Worm (Caenorhabditis elegans) whole organism, early embryonic: ENCODE measurements around the gene fbxc-47.

ENCODE experiments used
- B0310.2 ChIP-seq: sonication (generic microtip); optimal IDR thresholded peaks from 2 replicates; lab custom pipeline; 2016; ENCODE audit warnings: mild to moderate bottlenecking, missing genetic modification characterization, missing compliant biosample characterization
- F13C5.2 ChIP-seq: sonication (generic microtip); optimal IDR thresholded peaks from 2 replicates; lab custom pipeline; 2017; ENCODE audit warnings: mild to moderate bottlenecking, missing genetic modification characterization, inconsistent platforms, missing compliant biosample characterization
- aly-1 ChIP-seq: sonication (generic microtip); optimal IDR thresholded peaks from 2 replicates; lab custom pipeline; 2016; ENCODE audit warnings: missing genetic modification characterization, missing compliant biosample characterization
- ama-1 ChIP-seq: fragments of 150-350 bp; optimal IDR thresholded peaks from 2 replicates; lab custom pipeline; 2014
- ceh-13 ChIP-seq: fragments of 200-800 bp; sonication (Bioruptor generic); optimal IDR thresholded peaks from 2 replicates; lab custom pipeline; 2018; ENCODE audit warnings: mild to moderate bottlenecking, missing genetic modification characterization, missing compliant biosample characterization
- ceh-36 ChIP-seq: sonication (generic microtip); optimal IDR thresholded peaks from 2 replicates; lab custom pipeline; 2016; ENCODE audit warnings: missing genetic modification characterization, inconsistent platforms, missing compliant biosample characterization
- ets-7 ChIP-seq: sonication (generic microtip); optimal IDR thresholded peaks from 2 replicates; lab custom pipeline; 2016; ENCODE audit warnings: missing genotype, missing genetic modification characterization, missing compliant biosample characterization
- flt-1 ChIP-seq: fragments of 200-800 bp; sonication (Bioruptor generic); IDR thresholded peaks from 2 replicates; pipeline ENCODE4 v1.3.6; 2022; ENCODE audit warnings: missing genetic modification characterization, missing compliant biosample characterization
- hmbx-1 ChIP-seq: sonication (generic microtip); optimal IDR thresholded peaks from 2 replicates; lab custom pipeline; 2016; ENCODE audit warnings: mild to moderate bottlenecking, missing genetic modification characterization, missing compliant biosample characterization
- hmg-4 ChIP-seq: fragments of 200-800 bp; sonication (Bioruptor generic); optimal IDR thresholded peaks from 2 replicates; lab custom pipeline; 2018; ENCODE audit warnings: mild to moderate bottlenecking, missing genetic modification characterization, missing compliant biosample characterization
- hnd-1 ChIP-seq: sonication (generic microtip); optimal IDR thresholded peaks from 2 replicates; lab custom pipeline; 2016; ENCODE audit warnings: missing genetic modification characterization, missing compliant biosample characterization
- pes-1 ChIP-seq: fragments of 200-800 bp; sonication (Bioruptor generic); IDR thresholded peaks from 2 replicates; pipeline ENCODE4 v1.3.6; 2022; ENCODE audit warnings: missing genetic modification reagents, missing genetic modification characterization, missing compliant biosample characterization
- scrt-1 ChIP-seq: fragments of 200-800 bp; sonication (Bioruptor generic); IDR thresholded peaks from 2 replicates; pipeline ENCODE4 v1.3.6; 2022; ENCODE audit warnings: missing genetic modification characterization, missing compliant biosample characterization
- sea-1 ChIP-seq: fragments of 200-800 bp; sonication (Bioruptor generic); conservative IDR thresholded peaks from 2 replicates; pipeline ENCODE4 v1.3.6; 2022; ENCODE audit warnings: missing genetic modification characterization, missing compliant biosample characterization
- tbx-11 ChIP-seq: fragments of 200-800 bp; sonication (Bioruptor generic); IDR thresholded peaks from 2 replicates; pipeline ENCODE4 v1.3.6; 2022; ENCODE audit warnings: missing genetic modification characterization, missing compliant biosample characterization
- tbx-37 ChIP-seq: fragments of 200-800 bp; sonication (Bioruptor generic); conservative IDR thresholded peaks from 2 replicates; pipeline ENCODE4 v1.3.6; 2022; ENCODE audit warnings: missing genetic modification reagents, missing genetic modification characterization, missing compliant biosample characterization
- tra-4 ChIP-seq: sonication (generic microtip); optimal IDR thresholded peaks from 2 replicates; lab custom pipeline; 2017; ENCODE audit warnings: missing genetic modification characterization, missing compliant biosample characterization

The fbxc-47 gene

DNA sequence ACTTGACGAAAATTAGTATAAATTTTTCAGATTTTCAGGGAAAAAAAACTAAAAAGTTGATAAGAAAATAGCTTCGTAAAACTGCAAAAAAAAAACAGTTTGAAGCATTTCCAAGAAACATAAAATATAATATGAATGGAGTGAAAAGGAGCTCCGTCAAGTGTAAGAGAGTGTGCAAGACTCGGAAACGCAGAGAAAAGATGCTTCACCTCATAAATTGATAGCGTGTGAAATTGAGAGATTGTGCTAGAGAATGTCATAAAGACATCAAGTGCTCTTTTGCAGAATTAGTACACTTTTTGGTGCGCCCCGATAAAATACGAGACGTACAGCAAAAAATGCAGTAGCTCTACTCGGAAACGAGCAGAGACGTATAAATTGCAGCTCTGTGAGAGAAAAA lies 16.2 kb downstream of the fbxc-47 start:
- TF ChIP-seq hnd-1 (tag; lab: Kevin White, UChicago) = no peak
- no peak for TF ChIP-seq scrt-1
- TF ChIP-seq hmg-4 (GFP tag; lab: Kevin White, UChicago) = no peak
- no peak for TF ChIP-seq F13C5.2 (tag; lab: Kevin White, UChicago)
- TF ChIP-seq tbx-11 (GFP tag; lab: Robert Waterston, UW) = no peak
- TF ChIP-seq ets-7 (tag; lab: Kevin White, UChicago) = no peak
- TF ChIP-seq ama-1 (lab: Kevin White, UChicago) = no peak
- no peak for TF ChIP-seq aly-1 (tag; lab: Kevin White, UChicago)
- no peak for TF ChIP-seq flt-1 (GFP tag; lab: Robert Waterston, UW)
- TF ChIP-seq ceh-13 = no peak
- TF ChIP-seq tbx-37 (GFP tag; lab: Robert Waterston, UW) = no peak
- no peak for TF ChIP-seq ceh-36 (tag; lab: Kevin White, UChicago)
- no peak for TF ChIP-seq tra-4 (tag; lab: Kevin White, UChicago)
- TF ChIP-seq sea-1 (GFP tag; lab: Robert Waterston, UW) = no peak
- no peak for TF ChIP-seq B0310.2 (tag; lab: Kevin White, UChicago)
- no peak for TF ChIP-seq hmbx-1
- TF ChIP-seq pes-1 (GFP tag; lab: Robert Waterston, UW) = no peak

DNA sequence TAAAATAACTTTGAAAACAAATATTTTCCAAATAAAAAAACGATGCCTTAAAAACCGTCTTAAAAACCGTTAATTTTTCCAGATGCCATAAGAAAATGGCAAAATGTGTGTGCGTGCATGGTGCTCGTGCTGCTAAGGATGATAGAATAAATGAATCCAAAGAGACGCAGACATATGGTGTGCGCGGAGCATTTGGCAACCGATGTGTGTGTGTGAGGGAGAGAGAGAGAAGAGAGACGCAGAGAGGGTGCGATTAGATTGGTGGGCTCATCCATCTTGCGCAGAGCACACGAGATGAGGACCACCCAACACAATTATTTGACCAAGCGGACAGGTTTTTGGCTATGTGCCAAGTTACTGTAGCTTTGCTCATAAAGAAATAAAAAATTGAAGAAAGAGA lies 19.4 kb downstream of the fbxc-47 start:
- peak; percentile 18 for TF ChIP-seq F13C5.2 (tag; lab: Kevin White, UChicago)
- no peak for TF ChIP-seq hnd-1 (tag; lab: Kevin White, UChicago)
- peak; percentile 20 for TF ChIP-seq hmg-4 (GFP tag; lab: Kevin White, UChicago)

DNA sequence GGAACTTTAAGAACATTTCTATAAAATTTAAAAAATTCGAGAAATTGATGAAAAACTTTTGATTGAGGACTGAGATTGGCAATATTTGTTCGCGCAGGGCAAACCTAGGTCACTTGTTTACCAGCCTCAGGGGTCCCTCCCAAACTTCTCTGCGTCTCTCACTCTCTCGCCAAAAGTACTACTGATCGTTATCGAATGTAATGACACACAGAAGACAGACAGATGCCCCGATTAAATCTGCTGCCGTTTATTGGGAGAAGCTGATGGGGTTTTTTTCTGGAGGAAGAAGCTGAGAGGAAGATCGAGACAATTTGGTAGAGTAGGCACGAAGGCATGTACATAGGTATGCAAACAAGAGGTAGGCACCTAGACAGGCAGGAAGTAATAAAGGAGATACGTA lies 20.1 kb downstream of the fbxc-47 start:
- TF ChIP-seq hmg-4 (GFP tag; lab: Kevin White, UChicago) = no peak
- TF ChIP-seq tbx-37 (GFP tag; lab: Robert Waterston, UW) = no peak
- no peak for TF ChIP-seq hnd-1 (tag; lab: Kevin White, UChicago)
- no peak for TF ChIP-seq sea-1 (GFP tag; lab: Robert Waterston, UW)
- no peak for TF ChIP-seq ama-1 (lab: Kevin White, UChicago)

DNA sequence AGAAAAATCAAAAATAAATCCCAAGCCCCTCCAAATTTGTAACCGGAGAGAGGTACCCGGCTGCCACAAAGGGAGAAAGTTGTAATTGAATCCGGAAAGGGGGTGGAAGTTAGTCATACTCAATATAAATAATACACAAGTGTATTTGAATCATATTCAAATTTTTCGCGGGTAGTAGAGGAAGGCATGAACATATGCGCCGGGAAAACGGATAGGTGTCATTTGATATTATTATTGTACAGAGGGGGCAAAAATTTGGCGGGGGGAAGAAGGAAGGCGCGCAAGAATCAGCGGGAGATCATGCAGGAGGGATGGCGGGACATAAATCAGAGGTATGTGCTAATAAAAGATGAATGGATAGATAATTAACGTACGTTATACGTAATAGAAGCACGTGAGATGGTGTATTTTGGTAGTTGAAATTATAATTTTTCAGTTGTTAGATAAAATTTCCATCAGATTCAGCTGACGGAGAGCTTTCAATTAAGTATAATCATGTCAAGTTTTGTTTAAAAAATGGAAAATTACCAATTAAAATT lies 21.3 kb downstream of the fbxc-47 start, which contains the start of gene F28F9.3:
Gene F28F9.3, plus strand, starts transcription at position 301 of the 539 bp plus-strand sequence.
- TF ChIP-seq tbx-11 (GFP tag; lab: Robert Waterston, UW) (no peak), tra-4 (tag; lab: Kevin White, UChicago) (no peak), tbx-37 (GFP tag; lab: Robert Waterston, UW) (no peak), B0310.2 (tag; lab: Kevin White, UChicago) (no peak), hmg-4 (GFP tag; lab: Kevin White, UChicago) (no peak), sea-1 (GFP tag; lab: Robert Waterston, UW) (no peak), ets-7 (tag; lab: Kevin White, UChicago) (no peak), flt-1 (GFP tag; lab: Robert Waterston, UW) (no peak), F13C5.2 (tag; lab: Kevin White, UChicago) (no peak), hmbx-1 (no peak)

DNA sequence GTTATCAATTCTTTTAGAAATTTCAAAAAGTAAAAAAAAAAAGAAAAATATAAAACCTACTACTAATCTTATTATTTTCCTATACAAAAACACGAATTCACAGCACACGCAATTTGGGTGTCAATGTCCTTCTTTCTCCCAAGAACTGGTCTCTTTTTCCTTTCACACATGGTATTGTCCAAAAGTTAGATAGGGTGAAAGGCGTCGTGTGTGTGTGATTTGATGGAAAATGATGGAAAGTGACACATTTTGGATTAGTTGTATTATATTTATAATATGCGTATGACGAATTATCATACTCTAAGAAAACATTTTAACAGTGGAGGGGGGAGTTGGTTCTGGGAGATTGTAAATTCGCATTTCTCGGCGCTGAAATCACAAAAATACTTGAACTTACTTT lies 22.4 kb downstream of the fbxc-47 start:
- TF ChIP-seq hnd-1 (tag; lab: Kevin White, UChicago) = no peak
- no peak for TF ChIP-seq hmbx-1
- TF ChIP-seq tra-4 (tag; lab: Kevin White, UChicago) = no peak
- no peak for TF ChIP-seq aly-1 (tag; lab: Kevin White, UChicago)
- TF ChIP-seq scrt-1 = no peak

DNA sequence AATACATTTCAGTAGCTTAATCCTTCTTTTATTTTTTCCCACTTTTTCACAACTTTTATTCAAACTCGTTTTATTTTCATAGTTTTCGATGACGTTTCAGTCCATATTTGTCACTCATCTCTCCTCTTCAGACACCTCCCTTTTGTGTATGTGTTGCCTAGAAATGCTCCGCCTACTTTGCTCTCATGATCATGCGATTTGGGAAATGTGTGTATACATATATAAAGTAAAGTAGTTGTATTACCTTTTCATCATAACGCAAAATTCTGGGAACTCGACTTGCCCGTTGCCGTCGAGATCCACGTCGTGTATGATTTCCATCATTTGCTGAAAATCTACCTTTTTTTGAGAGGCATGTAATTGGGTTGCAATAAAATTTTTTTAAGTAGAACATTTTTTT lies 26.7 kb downstream of the fbxc-47 start:
- no peak for TF ChIP-seq ceh-36 (tag; lab: Kevin White, UChicago)
- no peak for TF ChIP-seq sea-1 (GFP tag; lab: Robert Waterston, UW)
- TF ChIP-seq tbx-11 (GFP tag; lab: Robert Waterston, UW) = no peak
- no peak for TF ChIP-seq hmg-4 (GFP tag; lab: Kevin White, UChicago)
- TF ChIP-seq hmbx-1 = no peak
- TF ChIP-seq hnd-1 (tag; lab: Kevin White, UChicago) = no peak
- no peak for TF ChIP-seq pes-1 (GFP tag; lab: Robert Waterston, UW)
- no peak for TF ChIP-seq ceh-13
- no peak for TF ChIP-seq ama-1 (lab: Kevin White, UChicago)
- no peak for TF ChIP-seq F13C5.2 (tag; lab: Kevin White, UChicago)
- no peak for TF ChIP-seq scrt-1
- TF ChIP-seq tra-4 (tag; lab: Kevin White, UChicago) = no peak
- TF ChIP-seq flt-1 (GFP tag; lab: Robert Waterston, UW) = no peak
- no peak for TF ChIP-seq aly-1 (tag; lab: Kevin White, UChicago)

DNA sequence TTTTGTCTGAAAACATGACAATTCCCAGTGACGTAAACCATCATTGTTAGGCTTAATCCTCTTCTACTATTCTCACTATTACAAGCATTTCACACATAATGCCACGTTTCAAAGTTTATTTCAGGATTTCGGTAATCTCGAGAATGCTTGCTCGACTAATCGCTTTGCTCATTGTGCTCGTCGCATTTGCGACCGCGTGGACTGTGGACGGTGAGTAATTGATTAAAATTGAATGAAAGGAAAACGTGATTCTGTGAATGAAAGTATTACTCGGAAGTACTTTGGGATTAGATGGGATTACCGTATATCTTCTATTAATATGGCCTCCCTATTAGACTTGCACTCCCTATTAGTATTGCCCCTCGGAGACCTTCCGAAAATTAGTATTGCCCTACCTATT lies 28.5 kb downstream of the fbxc-47 start:
- TF ChIP-seq F13C5.2 (tag; lab: Kevin White, UChicago) = no peak
- no peak for TF ChIP-seq hmbx-1
- TF ChIP-seq tbx-37 (GFP tag; lab: Robert Waterston, UW) = no peak
- TF ChIP-seq hmg-4 (GFP tag; lab: Kevin White, UChicago) = no peak
- no peak for TF ChIP-seq sea-1 (GFP tag; lab: Robert Waterston, UW)
- TF ChIP-seq hnd-1 (tag; lab: Kevin White, UChicago) = no peak
- no peak for TF ChIP-seq flt-1 (GFP tag; lab: Robert Waterston, UW)
- no peak for TF ChIP-seq scrt-1
- no peak for TF ChIP-seq tbx-11 (GFP tag; lab: Robert Waterston, UW)

DNA sequence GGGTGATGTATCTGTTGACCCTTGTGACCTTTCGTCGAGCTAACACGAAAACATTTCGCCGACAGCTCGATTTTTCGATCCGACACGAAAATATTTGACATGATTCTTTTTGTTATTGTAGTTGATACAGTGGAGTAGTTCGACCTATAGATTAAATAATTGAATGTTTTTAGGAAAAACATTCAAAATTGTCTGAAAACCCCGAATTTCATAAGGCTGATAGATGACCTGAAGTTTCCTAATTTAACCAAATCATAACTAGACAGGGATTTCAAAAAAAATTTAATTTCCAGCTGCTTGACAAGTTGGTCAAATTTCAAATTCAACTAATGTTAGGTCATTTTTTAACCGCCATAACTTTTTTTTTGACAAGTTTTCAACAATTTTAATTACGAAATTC lies 29.7 kb downstream of the fbxc-47 start, which contains the start of gene cal-3:
Gene cal-3, minus strand, starts transcription at position 101 of the 400 bp plus-strand sequence.
- TF ChIP-seq scrt-1 (no peak), ceh-36 (tag; lab: Kevin White, UChicago) (no peak), tbx-37 (GFP tag; lab: Robert Waterston, UW) (no peak), tbx-11 (GFP tag; lab: Robert Waterston, UW) (no peak)
